Worm (Caenorhabditis elegans): Measurements from ENCODE around the gene F28C10.1.

F28C10.1 gene

DNA sequence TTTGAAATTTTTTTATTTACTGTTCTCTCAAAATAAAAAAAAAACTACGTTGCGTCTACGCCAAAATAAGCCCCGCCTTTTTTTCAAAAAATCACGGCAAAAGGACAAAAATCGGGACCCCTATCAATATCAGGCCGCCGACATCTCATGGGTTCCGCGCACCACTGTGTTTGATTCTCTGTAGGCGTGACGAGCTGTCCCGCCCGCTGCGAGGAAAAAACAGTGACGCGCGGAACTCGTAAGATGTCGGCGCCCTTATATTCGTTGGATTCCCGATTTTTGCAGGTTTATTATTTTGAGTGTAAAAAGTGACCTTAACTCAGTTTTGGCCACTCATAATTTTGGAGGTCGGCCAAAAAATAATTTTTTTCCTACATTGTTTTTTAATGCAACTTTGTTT, 28.5 kb downstream of the F28C10.1 start:
- no peak for TF ChIP-seq nhr-12 (tag; optimal IDR thresholded peaks at IDR 0.05)
- TF ChIP-seq nhr-28 (tag; optimal IDR thresholded peaks at IDR 0.05): no peak
- TF ChIP-seq snpc-4 (tag; optimal IDR thresholded peaks at IDR 0.05): no peak

DNA sequence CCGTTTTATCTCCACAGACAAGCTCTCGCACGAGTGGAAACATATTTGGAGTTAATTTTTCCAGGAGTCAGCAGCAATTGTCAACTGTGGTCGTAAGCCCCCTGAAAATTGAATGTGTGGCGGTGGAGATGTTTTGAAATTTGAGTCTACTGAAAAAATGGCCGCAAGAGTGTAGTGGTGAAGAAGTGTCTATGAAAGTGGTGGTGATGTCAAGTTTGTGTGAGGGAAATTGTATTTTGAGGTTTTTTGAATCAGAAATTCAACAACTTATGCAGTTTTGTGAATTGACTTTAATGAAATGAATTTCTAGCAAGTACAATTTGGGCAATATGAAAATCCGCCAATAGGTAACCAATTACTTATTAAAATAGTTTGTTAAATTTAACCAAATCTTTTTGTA, 29.7 kb downstream of the F28C10.1 start, which contains the start of gene mrp-2:
Gene mrp-2, minus strand, starts transcription at position 101 of the 400 bp plus-strand sequence.
- TF ChIP-seq lin-13 (tag; optimal IDR thresholded peaks at IDR 0.05) (no peak), blmp-1 (tag; optimal IDR thresholded peaks at IDR 0.05) (no peak), ceh-83 (GFP tag; optimal IDR thresholded peaks at IDR 0.05) (no peak), ceh-39 (tag; optimal IDR thresholded peaks at IDR 0.05) (no peak), elt-1 (tag; optimal IDR thresholded peaks at IDR 0.05; ENCODE audit: borderline replicate concordance, insufficient read depth) (no peak), unc-120 (tag; optimal IDR thresholded peaks at IDR 0.05; ENCODE audit: poor library complexity, severe bottlenecking) (no peak), unc-62 (GFP tag; optimal IDR thresholded peaks at IDR 0.05) (no peak), hlh-1 (tag; optimal IDR thresholded peaks at IDR 0.05) (no peak), unc-39 (tag; optimal IDR thresholded peaks at IDR 0.05) (no peak), nhr-237 (tag; optimal IDR thresholded peaks at IDR 0.05) (no peak), pha-4 (tag; optimal IDR thresholded peaks at IDR 0.05) (no peak), mab-5 (tag; optimal IDR thresholded peaks at IDR 0.05) (no peak), nhr-12 (tag; optimal IDR thresholded peaks at IDR 0.05) (no peak), bed-3 (GFP tag; optimal IDR thresholded peaks at IDR 0.05) (no peak)

DNA sequence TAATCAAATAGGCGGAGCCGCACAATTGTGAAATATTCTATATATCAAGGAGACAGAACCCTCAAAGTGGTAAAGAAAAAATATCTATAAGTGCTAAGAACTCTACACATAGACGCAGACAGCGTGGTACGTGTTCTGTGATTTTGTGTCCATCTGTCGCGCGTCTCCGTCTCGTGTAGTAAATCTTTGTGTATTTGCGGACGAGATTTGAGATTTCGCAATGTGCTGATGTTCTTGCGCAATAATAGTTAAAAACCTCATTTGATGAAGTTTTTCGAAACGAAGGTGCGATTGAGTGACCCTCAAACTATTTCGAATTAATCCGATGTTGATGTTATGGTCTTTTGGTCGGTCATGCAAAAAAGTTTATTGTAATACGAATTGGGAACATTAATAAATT, 30.4 kb downstream of the F28C10.1 start:
- TF ChIP-seq mab-5 (tag; optimal IDR thresholded peaks at IDR 0.05) (no peak), nhr-237 (tag; optimal IDR thresholded peaks at IDR 0.05) (peak; percentile 38), zip-8 (tag; optimal IDR thresholded peaks at IDR 0.05) (peak; percentile 85), blmp-1 (tag; optimal IDR thresholded peaks at IDR 0.05) (no peak), unc-120 (tag; optimal IDR thresholded peaks at IDR 0.05; ENCODE audit: poor library complexity, severe bottlenecking) (no peak), unc-62 (GFP tag; optimal IDR thresholded peaks at IDR 0.05) (peak; percentile 2), elt-3 (tag; optimal IDR thresholded peaks at IDR 0.05) (peak; percentile 75), nhr-2 (tag; optimal IDR thresholded peaks at IDR 0.05) (peak; percentile 2)

DNA sequence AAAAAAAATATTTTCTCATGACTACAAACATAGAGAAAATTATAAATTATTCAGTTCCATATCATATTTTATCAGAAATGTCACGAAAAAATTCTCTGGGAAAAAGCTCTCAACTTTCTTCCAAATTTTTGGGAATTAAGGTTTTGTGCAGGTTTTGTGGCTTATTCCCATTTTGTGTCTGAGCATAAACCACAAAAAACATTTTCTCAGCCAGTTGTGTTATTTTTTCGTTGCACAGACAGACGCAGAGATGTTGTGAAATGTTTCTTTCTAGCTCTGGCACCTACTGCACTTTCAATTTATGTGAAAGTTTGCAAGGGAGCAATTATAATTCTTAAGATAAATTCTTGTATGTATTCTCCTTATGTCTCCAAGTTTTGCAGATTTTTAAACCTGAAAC, 32.2 kb downstream of the F28C10.1 start:
- TF ChIP-seq zip-8 (tag; optimal IDR thresholded peaks at IDR 0.05): no peak
- no peak for TF ChIP-seq elt-3 (tag; optimal IDR thresholded peaks at IDR 0.05)
- TF ChIP-seq pha-4 (tag; optimal IDR thresholded peaks at IDR 0.05): no peak
- TF ChIP-seq ztf-11 (tag; optimal IDR thresholded peaks at IDR 0.05): no peak
- TF ChIP-seq flh-1 (GFP tag; optimal IDR thresholded peaks at IDR 0.05): no peak
- TF ChIP-seq ceh-83 (GFP tag; optimal IDR thresholded peaks at IDR 0.05): no peak
- TF ChIP-seq blmp-1 (tag; optimal IDR thresholded peaks at IDR 0.05): no peak
- TF ChIP-seq lin-13 (tag; optimal IDR thresholded peaks at IDR 0.05): no peak
- no peak for TF ChIP-seq lin-32 (GFP tag; optimal IDR thresholded peaks at IDR 0.05)
- no peak for TF ChIP-seq bed-3 (GFP tag; optimal IDR thresholded peaks at IDR 0.05)
- no peak for TF ChIP-seq mls-2 (tag; optimal IDR thresholded peaks at IDR 0.05)
- no peak for TF ChIP-seq nhr-76 (tag; optimal IDR thresholded peaks at IDR 0.05)
- no peak for TF ChIP-seq nhr-237 (tag; optimal IDR thresholded peaks at IDR 0.05)
- TF ChIP-seq hlh-1 (tag; optimal IDR thresholded peaks at IDR 0.05): no peak
- no peak for TF ChIP-seq ham-2 (GFP tag; optimal IDR thresholded peaks at IDR 0.05)

DNA sequence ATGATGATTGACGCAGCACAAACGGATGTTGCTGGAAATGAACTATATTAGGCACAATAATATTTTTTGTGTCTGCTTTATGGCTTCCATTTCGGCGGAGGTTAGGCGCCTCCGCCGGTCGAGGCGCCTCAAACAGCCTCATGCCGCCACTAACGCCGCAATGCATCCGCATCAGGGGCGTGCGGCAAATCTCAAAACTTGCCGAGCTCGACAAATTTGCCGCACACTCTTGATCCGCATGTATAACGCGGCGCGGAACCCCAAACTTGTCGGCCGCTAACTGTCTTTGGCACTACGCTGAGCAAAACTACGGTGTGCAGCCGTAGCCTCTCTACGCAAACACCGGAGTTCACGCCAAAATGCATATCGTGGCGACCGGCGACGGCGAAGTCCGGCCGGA, 38.8 kb downstream of the F28C10.1 start:
- no peak for TF ChIP-seq nhr-12 (tag; optimal IDR thresholded peaks at IDR 0.05)
- no peak for TF ChIP-seq lin-13 (tag; optimal IDR thresholded peaks at IDR 0.05)
- no peak for TF ChIP-seq lin-32 (GFP tag; optimal IDR thresholded peaks at IDR 0.05)
- no peak for TF ChIP-seq nhr-76 (tag; optimal IDR thresholded peaks at IDR 0.05)
- TF ChIP-seq ceh-83 (GFP tag; optimal IDR thresholded peaks at IDR 0.05): no peak
- no peak for TF ChIP-seq hlh-1 (tag; optimal IDR thresholded peaks at IDR 0.05)
- TF ChIP-seq mep-1 (tag; optimal IDR thresholded peaks at IDR 0.05): no peak
- TF ChIP-seq cnd-1 (tag; optimal IDR thresholded peaks at IDR 0.05): no peak
- TF ChIP-seq drap-1 (GFP tag; optimal IDR thresholded peaks at IDR 0.05): no peak
- TF ChIP-seq nhr-28 (tag; optimal IDR thresholded peaks at IDR 0.05): no peak
- no peak for TF ChIP-seq lsy-2 (tag; optimal IDR thresholded peaks at IDR 0.05)
- TF ChIP-seq ceh-39 (tag; optimal IDR thresholded peaks at IDR 0.05): no peak
- TF ChIP-seq pha-4 (tag; optimal IDR thresholded peaks at IDR 0.05): no peak
- TF ChIP-seq ces-1 (GFP tag; optimal IDR thresholded peaks at IDR 0.05): no peak
- no peak for TF ChIP-seq ham-2 (GFP tag; optimal IDR thresholded peaks at IDR 0.05)

Data from whole organism, mixed stage, embryonic.